Worm (Caenorhabditis elegans) whole organism, L2 larva: ENCODE measurements around the gene Y22D7AR.7.

Experiments used
- F13H6.1 ChIP-seq: sonication (generic microtip); optimal IDR thresholded peaks from 2 replicates; lab custom pipeline; 2016; ENCODE audit warnings: missing genetic modification characterization, missing compliant biosample characterization
- R02D3.7 ChIP-seq: fragments of 150-350 bp; optimal IDR thresholded peaks from 2 replicates; lab custom pipeline; 2014; ENCODE audit warnings: missing biosample characterization, missing genetic modification characterization
- egl-27 ChIP-seq: sonication (generic microtip); optimal IDR thresholded peaks from 3 replicates; lab custom pipeline; 2017; ENCODE audit warnings: missing biosample characterization, missing genetic modification reagents, missing genetic modification characterization
- elt-1 ChIP-seq: fragments of 150-350 bp; optimal IDR thresholded peaks from 2 replicates; lab custom pipeline; 2014; ENCODE audit warnings: missing biosample characterization, missing genetic modification characterization
- elt-3 ChIP-seq: sonication (generic microtip); optimal IDR thresholded peaks from 2 replicates; lab custom pipeline; 2017; ENCODE audit warnings: missing biosample characterization, missing genetic modification characterization
- lin-13 ChIP-seq: fragments of 150-350 bp; optimal IDR thresholded peaks from 2 replicates; lab custom pipeline; 2014; ENCODE audit warnings: missing biosample characterization, missing genetic modification reagents, missing genetic modification characterization
- lsy-2 ChIP-seq, 2 experiments: fragments of 150-350 bp in 1 of 2; sonication (generic microtip) in 1 of 2; optimal IDR thresholded peaks; 2 replicates each; lab custom pipeline; 2014 to 2017; ENCODE audit warnings: missing biosample characterization in 2 of 2, missing genetic modification characterization in 2 of 2
- nhr-237 ChIP-seq: fragments of 150-350 bp; optimal IDR thresholded peaks from 2 replicates; lab custom pipeline; 2014; ENCODE audit warnings: missing biosample characterization, missing genetic modification characterization
- nhr-6 ChIP-seq: fragments of 150-350 bp; optimal IDR thresholded peaks from 2 replicates; lab custom pipeline; 2014; ENCODE audit warnings: missing biosample characterization, missing genetic modification characterization
- snpc-4 ChIP-seq: fragments of 150-350 bp; optimal IDR thresholded peaks from 2 replicates; lab custom pipeline; 2014; ENCODE audit warnings: missing biosample characterization, missing genetic modification characterization
- unc-62 ChIP-seq: fragments of 150-350 bp; optimal IDR thresholded peaks from 2 replicates; lab custom pipeline; 2014; ENCODE audit warnings: missing biosample characterization, missing genetic modification reagents, missing genetic modification characterization

ce11 chrIII:1652925-1653324 lies 35.0 kb downstream of the Y22D7AR.7 start:
- TF ChIP-seq snpc-4: no peak
- TF ChIP-seq elt-3 (tag; lab: Kevin White, UChicago): no peak
- no peak for TF ChIP-seq F13H6.1 (tag; lab: Kevin White, UChicago)
- TF ChIP-seq egl-27 (tag; lab: Kevin White, UChicago): no peak
- TF ChIP-seq lin-13 (GFP tag; lab: Kevin White, UChicago): no peak
- no peak for TF ChIP-seq lsy-2 (tag; optimal IDR thresholded peaks at IDR 0.05; lab: Kevin White, UChicago)
- no peak for TF ChIP-seq nhr-237 (tag; lab: Kevin White, UChicago)
- TF ChIP-seq R02D3.7: no peak
- no peak for TF ChIP-seq unc-62 (GFP tag; lab: Kevin White, UChicago)
- TF ChIP-seq nhr-6 (tag; lab: Kevin White, UChicago): no peak
- no peak for TF ChIP-seq elt-1 (tag; lab: Kevin White, UChicago)
